Worm (Caenorhabditis elegans) whole organism, midembryonic: Measurements from ENCODE around the gene old-1.

Experiments
- T22C8.4 ChIP-seq: fragments of 200-800 bp; sonication (Bioruptor generic); IDR thresholded peaks from 2 replicates; pipeline ENCODE4 v1.3.6; 2022; ENCODE audit warnings: missing genetic modification characterization, missing compliant biosample characterization
- cog-1 ChIP-seq: sonication (generic microtip); optimal IDR thresholded peaks from 2 replicates; lab custom pipeline; 2016; ENCODE audit warnings: missing genetic modification characterization, missing compliant biosample characterization
- flt-1 ChIP-seq: fragments of 200-800 bp; sonication (Bioruptor generic); IDR thresholded peaks from 2 replicates; pipeline ENCODE4 v1.3.6; 2022; ENCODE audit warnings: missing genetic modification characterization, missing compliant biosample characterization
- klf-2 ChIP-seq: fragments of 200-800 bp; sonication (Bioruptor generic); conservative IDR thresholded peaks from 2 replicates; pipeline ENCODE4 v1.3.6; 2022; ENCODE audit warnings: missing genetic modification reagents, missing genetic modification characterization, missing compliant biosample characterization
- med-1 ChIP-seq: sonication (generic microtip); optimal IDR thresholded peaks from 2 replicates; lab custom pipeline; 2017; ENCODE audit warnings: missing genetic modification characterization, mild to moderate bottlenecking, missing compliant biosample characterization, antibody characterized with exemption, missing genetic modification reagents; ENCODE audit not compliant: insufficient read depth
- ref-1 ChIP-seq: fragments of 200-800 bp; sonication (Bioruptor generic); conservative IDR thresholded peaks from 2 replicates; pipeline ENCODE4 v1.3.6; 2022; ENCODE audit warnings: missing genetic modification reagents, missing genetic modification characterization, missing compliant biosample characterization
- tab-1 ChIP-seq: fragments of 200-800 bp; sonication (Bioruptor generic); IDR thresholded peaks from 2 replicates; pipeline ENCODE4 v1.3.6; 2022; ENCODE audit warnings: missing genetic modification characterization, missing compliant biosample characterization
- ztf-23 ChIP-seq: fragments of 200-800 bp; sonication (Bioruptor generic); IDR thresholded peaks from 2 replicates; pipeline ENCODE4 v1.3.6; 2022; ENCODE audit warnings: missing genetic modification reagents, missing genetic modification characterization, missing compliant biosample characterization
- ztf-29 ChIP-seq: fragments of 200-800 bp; sonication (Bioruptor generic); IDR thresholded peaks from 2 replicates; pipeline ENCODE4 v1.3.6; 2022; ENCODE audit warnings: missing genetic modification reagents, missing genetic modification characterization, missing compliant biosample characterization

old-1 gene

DNA sequence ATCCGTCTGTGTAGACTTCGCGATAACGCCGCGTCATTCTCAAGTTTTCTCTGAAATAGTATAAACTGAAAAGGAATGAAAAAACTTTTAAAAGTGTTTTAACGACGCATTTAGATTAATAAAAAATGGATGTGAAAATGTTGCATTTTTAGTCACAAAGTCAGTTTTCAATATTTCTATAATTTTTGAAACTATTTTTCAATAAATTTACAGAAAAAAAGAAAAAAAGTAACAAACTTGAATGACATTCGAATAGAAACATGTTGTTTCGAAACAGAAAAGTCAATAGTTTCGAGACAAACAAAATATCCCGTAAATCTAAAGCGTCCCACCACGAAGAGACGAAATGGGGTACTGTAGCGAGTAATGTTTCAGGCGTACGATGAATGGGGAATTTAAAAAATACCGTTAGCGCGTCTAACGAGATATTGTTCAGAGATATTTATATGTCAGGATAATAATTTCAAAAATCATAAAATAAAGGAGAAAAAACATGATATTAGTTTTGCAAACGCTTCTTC lies 26.5 kb downstream of the old-1 start, which contains the start of gene rnh-1.2:
TSS of gene rnh-1.2 (minus strand) at position 51 of the 521 bp plus-strand sequence.
- TF ChIP-seq flt-1: no peak
- no peak for TF ChIP-seq ztf-23 (GFP tag; lab: Robert Waterston, UW)
- no peak for TF ChIP-seq ztf-29
- no peak for TF ChIP-seq med-1

- TF ChIP-seq ref-1 (no peak), cog-1 (tag; lab: Kevin White, UChicago) (no peak), tab-1 (no peak), ztf-23 (GFP tag; lab: Robert Waterston, UW) (no peak), med-1 (no peak)
Observed at ce11 chrII:9840313-9840712, 28.2 kb downstream of the old-1 start, which contains the start of gene ZK938.11. Gene ZK938.11, minus strand, starts transcription at chrII:9840413.

DNA sequence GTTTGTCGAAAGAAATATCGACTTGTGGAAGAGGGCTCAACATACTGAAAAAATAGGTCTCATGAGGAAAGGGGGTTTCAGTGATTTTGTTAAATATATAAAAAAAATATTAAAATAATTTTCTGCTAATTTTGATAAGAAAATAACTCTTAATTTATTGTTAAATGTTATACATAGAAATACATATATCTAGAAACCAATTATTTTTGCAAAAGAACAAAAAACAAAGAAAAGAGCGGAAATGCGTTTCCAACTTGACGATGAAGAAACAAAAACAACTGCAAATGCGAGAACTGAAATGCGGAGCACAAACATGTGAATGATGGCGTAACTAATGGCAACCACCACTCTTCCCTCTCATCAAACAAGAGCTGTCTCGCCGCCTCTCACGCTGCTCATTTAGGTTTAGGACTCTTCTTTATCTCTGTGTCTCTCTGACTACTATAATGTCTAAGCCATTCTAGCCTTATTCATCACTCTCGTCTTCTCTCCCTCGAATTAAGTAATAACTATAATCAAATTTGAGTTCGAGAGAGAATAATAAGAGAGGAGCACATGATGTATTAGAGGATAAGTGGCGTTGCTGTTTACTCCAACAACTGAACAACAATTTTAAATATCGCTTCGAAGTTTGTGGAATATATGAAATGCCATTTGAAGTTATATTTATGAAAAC lies 30.1 kb downstream of the old-1 start, which contains the start of gene arrd-4:
TSS of gene arrd-4 (minus strand) at position 51 of the 676 bp plus-strand sequence.
- TF ChIP-seq ref-1 (no peak), tab-1 (0 out of 2 replicates have a peak, but pooled peaks have one; percentile 7), cog-1 (tag; lab: Kevin White, UChicago) (no peak)

ce11 chrII:9835958-9836357 lies 32.6 kb downstream of the old-1 start:
- TF ChIP-seq med-1 (no peak), cog-1 (tag; lab: Kevin White, UChicago) (no peak), flt-1 (no peak)

DNA sequence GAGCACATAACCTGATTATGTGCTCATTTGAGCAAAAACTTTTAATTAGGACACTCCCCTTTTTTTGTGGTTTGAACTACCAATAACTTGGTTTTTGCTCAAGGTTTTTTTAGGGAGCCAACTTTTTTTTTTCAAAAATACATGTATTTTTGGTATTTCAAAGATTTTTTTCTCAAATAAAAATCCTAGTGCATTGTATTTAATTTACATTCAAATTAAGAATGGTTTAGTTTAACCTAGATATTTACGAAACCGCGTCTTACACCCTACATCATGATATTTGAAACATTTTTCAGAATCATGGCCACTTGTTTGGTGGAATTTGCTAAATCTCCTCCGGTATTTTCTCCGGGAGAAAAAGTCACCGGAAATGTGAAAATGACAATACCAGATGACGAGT lies 33.6 kb downstream of the old-1 start, which contains the start of gene arrd-5:
TSS of gene arrd-5 (plus strand) at position 301 of the 400 bp plus-strand sequence.
- TF ChIP-seq flt-1 (no peak), ztf-23 (GFP tag; lab: Robert Waterston, UW) (no peak), T22C8.4 (GFP tag; lab: Robert Waterston, UW) (no peak), med-1 (no peak), klf-2 (no peak)

DNA sequence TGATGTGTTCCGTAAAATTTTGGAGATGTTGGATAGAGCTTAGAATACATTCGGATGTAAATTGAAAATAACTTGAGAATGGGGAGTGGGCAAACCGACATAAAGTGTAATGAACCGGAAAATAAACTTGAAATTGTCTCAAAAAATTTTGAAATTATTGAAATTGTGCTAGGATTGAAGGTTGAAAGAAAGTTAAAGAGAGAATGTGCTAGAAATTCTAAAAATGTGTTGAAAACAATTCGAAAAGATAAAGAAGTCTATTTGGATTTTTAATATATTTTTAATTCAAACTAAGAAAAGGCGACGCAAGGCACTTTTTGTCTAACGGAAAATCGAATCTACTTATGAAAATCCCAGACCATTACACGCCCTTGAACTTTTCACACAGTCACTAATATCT lies 34.7 kb downstream of the old-1 start, which contains the start of gene ZK938.3:
TSS of gene ZK938.3 (minus strand) at position 101 of the 400 bp plus-strand sequence.
- TF ChIP-seq klf-2 (no peak), med-1 (no peak), cog-1 (tag; lab: Kevin White, UChicago) (no peak), ref-1 (no peak), ztf-23 (GFP tag; lab: Robert Waterston, UW) (no peak), ztf-29 (no peak), flt-1 (no peak), tab-1 (no peak), T22C8.4 (GFP tag; lab: Robert Waterston, UW) (no peak)

DNA sequence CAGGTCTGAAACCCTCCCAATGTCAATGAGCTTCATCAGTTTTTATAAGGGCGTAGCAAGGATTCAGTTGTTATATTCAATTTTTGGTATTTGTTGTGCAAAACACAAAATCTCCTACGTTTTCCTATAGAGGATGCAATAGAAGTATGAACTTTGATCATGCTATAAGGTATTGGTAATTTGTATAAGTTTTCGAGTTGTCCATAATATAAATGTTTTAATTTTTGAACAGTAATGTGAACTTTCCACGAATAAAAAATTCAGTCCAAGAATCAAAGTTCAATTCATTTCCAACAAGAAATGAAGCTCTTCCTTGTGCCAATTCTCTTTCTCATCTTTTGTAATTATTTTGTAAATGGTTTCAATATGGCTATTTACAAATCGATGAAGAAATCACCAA lies 37.5 kb downstream of the old-1 start, which contains the start of gene ZK938.12:
TSS of gene ZK938.12 (plus strand) at position 301 of the 400 bp plus-strand sequence.
- TF ChIP-seq flt-1 (no peak), ztf-23 (GFP tag; lab: Robert Waterston, UW) (no peak)

ce11 chrII:9829108-9829507 lies 39.4 kb downstream of the old-1 start, which contains the start of gene ZK938.1:
Gene ZK938.1, plus strand, starts transcription at chrII:9829408.
- no peak for TF ChIP-seq klf-2
- TF ChIP-seq med-1: no peak
- TF ChIP-seq tab-1: no peak
- TF ChIP-seq cog-1 (tag; lab: Kevin White, UChicago): no peak
- TF ChIP-seq T22C8.4 (GFP tag; lab: Robert Waterston, UW): no peak
- TF ChIP-seq ref-1: no peak
- no peak for TF ChIP-seq flt-1

DNA sequence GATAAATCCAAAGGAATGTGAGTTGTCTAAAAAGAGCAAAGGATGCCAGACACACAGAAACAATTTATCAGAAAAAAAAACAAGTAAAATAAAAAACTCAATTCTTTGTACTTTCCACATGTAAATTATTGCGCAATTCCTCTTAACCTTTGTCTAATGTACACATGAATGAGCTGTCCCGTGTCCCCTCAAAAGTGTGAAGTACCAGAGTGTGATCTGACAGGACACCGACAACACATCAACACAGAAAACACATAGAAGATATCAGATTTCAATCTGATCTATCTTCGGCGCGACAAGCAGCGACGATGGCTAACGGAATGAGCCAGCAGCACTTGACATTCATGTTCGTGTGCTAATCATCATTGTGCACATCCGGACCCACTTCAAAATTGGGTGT lies 40.0 kb downstream of the old-1 start:
- TF ChIP-seq ztf-23 (GFP tag; lab: Robert Waterston, UW): no peak
- TF ChIP-seq med-1: no peak
- no peak for TF ChIP-seq klf-2
- no peak for TF ChIP-seq T22C8.4 (GFP tag; lab: Robert Waterston, UW)
- no peak for TF ChIP-seq tab-1
- TF ChIP-seq cog-1 (tag; lab: Kevin White, UChicago): no peak
- TF ChIP-seq ztf-29: no peak
- TF ChIP-seq flt-1: no peak
- TF ChIP-seq ref-1: no peak

DNA sequence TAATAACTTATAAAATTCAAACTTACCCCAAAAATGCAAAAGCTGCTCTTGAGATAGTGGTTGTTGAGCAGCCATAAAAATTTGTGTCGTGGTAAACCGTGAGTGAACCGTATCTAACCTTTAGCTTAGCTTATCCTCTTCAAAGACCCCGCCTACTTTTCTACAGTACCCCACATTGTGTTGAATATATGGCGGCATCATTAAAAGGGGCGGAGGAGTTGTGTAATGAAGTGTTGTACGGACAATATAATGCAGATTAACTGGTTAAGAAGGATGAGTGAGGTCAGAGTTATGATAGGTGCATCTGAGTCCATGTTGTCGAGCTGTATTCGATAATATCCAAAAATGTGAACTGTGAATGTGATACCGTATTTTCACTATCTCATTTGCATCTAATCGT lies 40.7 kb downstream of the old-1 start, which contains the start of gene eyg-1:
TSS of gene eyg-1 (minus strand) at position 101 of the 400 bp plus-strand sequence.
- no peak for TF ChIP-seq tab-1
- TF ChIP-seq ref-1: no peak
- no peak for TF ChIP-seq klf-2
- TF ChIP-seq ztf-29: no peak
- no peak for TF ChIP-seq T22C8.4 (GFP tag; lab: Robert Waterston, UW)

DNA sequence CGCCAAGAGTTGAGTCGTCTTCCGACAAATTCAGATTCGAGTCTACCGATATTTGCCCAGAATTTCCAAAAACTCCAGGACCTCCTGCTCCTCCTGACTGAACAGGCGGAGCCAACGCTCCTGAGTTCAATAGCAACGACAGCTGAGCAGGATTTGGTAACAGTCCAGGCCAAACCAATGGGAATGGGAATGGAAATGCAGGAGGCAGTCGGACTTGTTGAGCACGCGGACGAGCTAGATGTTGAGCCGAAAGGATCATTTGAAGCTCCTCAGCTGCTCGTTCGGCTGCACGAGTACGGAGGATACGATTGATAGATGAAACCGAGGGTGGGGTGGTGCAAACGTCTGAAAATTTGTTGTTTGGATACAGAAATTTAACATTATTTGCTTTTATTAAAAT lies 41.6 kb downstream of the old-1 start:
- no peak for TF ChIP-seq T22C8.4 (GFP tag; lab: Robert Waterston, UW)
- TF ChIP-seq ztf-29: no peak
- no peak for TF ChIP-seq flt-1
- TF ChIP-seq ztf-23 (GFP tag; lab: Robert Waterston, UW): no peak
